Worm (Caenorhabditis elegans) whole organism, L4 larva: ENCODE measurements around the gene D1054.1.
A peak's percentile ranks its signal among the peaks of the same experiment; 100 is the strongest.

Source experiments
- F10B5.3 ChIP-seq: sonication (generic microtip); optimal IDR thresholded peaks from 2 replicates; lab custom pipeline; 2016; ENCODE audit warnings: mild to moderate bottlenecking, missing genetic modification characterization, missing compliant biosample characterization
- F26F4.8 ChIP-seq: fragments of 200-800 bp; sonication (Bioruptor generic); conservative IDR thresholded peaks from 2 replicates; pipeline ENCODE4 v1.3.6; 2022; ENCODE audit warnings: missing genetic modification characterization, missing compliant biosample characterization
- F37D6.2 ChIP-seq: sonication (generic microtip); optimal IDR thresholded peaks from 2 replicates; lab custom pipeline; 2016; ENCODE audit warnings: mild to moderate bottlenecking, missing genetic modification characterization, missing compliant biosample characterization
- F44E2.7 ChIP-seq: fragments of 200-800 bp; sonication (Bioruptor generic); IDR thresholded peaks from 2 replicates; pipeline ENCODE4 v2.1.2; 2022; ENCODE audit warnings: missing genetic modification characterization, missing compliant biosample characterization
- R02D3.7 ChIP-seq: fragments of 150-350 bp; sonication (generic microtip); optimal IDR thresholded peaks from 3 replicates; lab custom pipeline; 2014; ENCODE audit warnings: missing biosample characterization, missing genetic modification characterization
- T20F7.1 ChIP-seq: fragments of 200-800 bp; sonication (Bioruptor generic); optimal IDR thresholded peaks from 2 replicates; lab custom pipeline; 2018; ENCODE audit warnings: mild to moderate bottlenecking, missing genetic modification characterization, missing compliant biosample characterization
- Y105C5A.15 ChIP-seq: fragments of 200-800 bp; sonication (Bioruptor generic); IDR thresholded peaks from 2 replicates; pipeline ENCODE4 v1.3.6; 2022; ENCODE audit warnings: missing genetic modification characterization, missing compliant biosample characterization
- aha-1 ChIP-seq: fragments of 150-350 bp; peaks from one replicate; lab custom pipeline; 2014; ENCODE audit warnings: missing biosample characterization, missing genetic modification characterization
- aly-2 ChIP-seq: sonication (generic microtip); optimal IDR thresholded peaks from 2 replicates; lab custom pipeline; 2018; ENCODE audit warnings: missing biosample characterization, missing genetic modification characterization
- arid-1 ChIP-seq: fragments of 200-800 bp; sonication (Bioruptor generic); conservative IDR thresholded peaks from 2 replicates; pipeline ENCODE4 v1.3.6; 2022; ENCODE audit warnings: missing genetic modification reagents, missing genetic modification characterization, missing compliant biosample characterization
- attf-4 ChIP-seq: sonication (generic microtip); optimal IDR thresholded peaks from 3 replicates; lab custom pipeline; 2017; ENCODE audit warnings: missing biosample characterization, missing genetic modification characterization
- ceh-20 ChIP-seq: fragments of 200-800 bp; sonication (Bioruptor generic); IDR thresholded peaks from 2 replicates; pipeline ENCODE4 v1.3.6; 2022; ENCODE audit warnings: missing genetic modification reagents, missing genetic modification characterization, missing compliant biosample characterization
- ceh-44 ChIP-seq: fragments of 200-800 bp; sonication (Bioruptor generic); IDR thresholded peaks from 2 replicates; pipeline ENCODE4 v1.3.6; 2022; ENCODE audit warnings: missing genetic modification reagents, missing genetic modification characterization, missing compliant biosample characterization
- ceh-62 ChIP-seq: sonication (generic microtip); optimal IDR thresholded peaks from 2 replicates; lab custom pipeline; 2017; ENCODE audit warnings: missing biosample characterization, missing genetic modification characterization
- cey-2 ChIP-seq: sonication (generic microtip); optimal IDR thresholded peaks from 3 replicates; lab custom pipeline; 2017; ENCODE audit warnings: missing genetic modification characterization, mild to moderate bottlenecking, missing compliant biosample characterization, antibody characterized with exemption, borderline replicate concordance; ENCODE audit not compliant: insufficient read depth
- daf-16 ChIP-seq, 3 experiments: sonication (generic microtip); optimal IDR thresholded peaks; 2 replicates each; lab custom pipeline; 2016 to 2017; ENCODE audit warnings: missing genetic modification characterization in 3 of 3, missing genetic modification reagents in 3 of 3, mild to moderate bottlenecking in 2 of 3, missing compliant biosample characterization in 2 of 3, missing biosample characterization in 1 of 3, moderate library complexity in 1 of 3
- daf-8 ChIP-seq: fragments of 200-800 bp; sonication (Bioruptor generic); IDR thresholded peaks from 2 replicates; pipeline ENCODE4 v1.3.6; 2022; ENCODE audit warnings: missing genetic modification characterization, missing compliant biosample characterization
- dmd-6 ChIP-seq: fragments of 200-800 bp; sonication (Bioruptor generic); IDR thresholded peaks from 2 replicates; pipeline ENCODE4 v1.3.6; 2022; ENCODE audit warnings: missing genetic modification reagents, missing genetic modification characterization, missing compliant biosample characterization
- dmd-9 ChIP-seq: fragments of 200-800 bp; sonication (Bioruptor generic); IDR thresholded peaks from 2 replicates; pipeline ENCODE4 v1.3.6; 2022; ENCODE audit warnings: missing genetic modification reagents, missing genetic modification characterization, missing compliant biosample characterization
- dpl-1 ChIP-seq: fragments of 150-350 bp; optimal IDR thresholded peaks from 2 replicates; lab custom pipeline; 2014; ENCODE audit warnings: missing biosample characterization, missing genetic modification reagents, missing genetic modification characterization
- dve-1 ChIP-seq: sonication (generic microtip); optimal IDR thresholded peaks from 2 replicates; lab custom pipeline; 2017; ENCODE audit warnings: antibody characterized with exemption, mild to moderate bottlenecking, missing genetic modification characterization, missing compliant biosample characterization; ENCODE audit not compliant: insufficient read depth
- fkh-10 ChIP-seq: fragments of 150-350 bp; optimal IDR thresholded peaks from 2 replicates; lab custom pipeline; 2014; ENCODE audit warnings: missing biosample characterization, missing genetic modification reagents, missing genetic modification characterization
- fos-1 ChIP-seq: fragments of 150-350 bp; optimal IDR thresholded peaks from 2 replicates; lab custom pipeline; 2014; ENCODE audit warnings: missing biosample characterization, missing genetic modification characterization
- hif-1 ChIP-seq, 2 experiments: sonication (generic microtip); optimal IDR thresholded peaks; 2 replicates each; lab custom pipeline; 2016 to 2017; ENCODE audit warnings: missing compliant biosample characterization in 2 of 2, missing genetic modification characterization in 2 of 2, missing genetic modification reagents in 2 of 2, missing genotype in 2 of 2, mild to moderate bottlenecking in 1 of 2
- hlh-30 ChIP-seq: sonication (generic microtip); optimal IDR thresholded peaks from 2 replicates; lab custom pipeline; 2017; ENCODE audit warnings: antibody characterized with exemption, mild to moderate bottlenecking, missing genetic modification characterization, missing compliant biosample characterization; ENCODE audit not compliant: insufficient read depth
- lim-7 ChIP-seq: fragments of 200-800 bp; sonication (Bioruptor generic); IDR thresholded peaks from 2 replicates; pipeline ENCODE4 v1.3.6; 2022; ENCODE audit warnings: missing genetic modification characterization, missing compliant biosample characterization
- lin-38 ChIP-seq: fragments of 200-800 bp; sonication (Bioruptor generic); IDR thresholded peaks from 2 replicates; pipeline ENCODE4 v1.3.6; 2022; ENCODE audit warnings: missing genetic modification reagents, missing genetic modification characterization, missing compliant biosample characterization
- lir-3 ChIP-seq: sonication (generic microtip); optimal IDR thresholded peaks from 2 replicates; lab custom pipeline; 2016; ENCODE audit warnings: mild to moderate bottlenecking, missing genetic modification characterization, missing compliant biosample characterization
- lsy-2 ChIP-seq, 2 experiments: fragments of 150-350 bp in 1 of 2; sonication (generic microtip) in 1 of 2; optimal IDR thresholded peaks; 2 replicates each; lab custom pipeline; 2014 to 2017; ENCODE audit warnings: missing biosample characterization in 2 of 2, missing genetic modification characterization in 2 of 2
- madf-5 ChIP-seq, 2 experiments: fragments of 200-800 bp; sonication (Bioruptor generic); IDR thresholded peaks; 2 replicates each; pipeline ENCODE4 v1.3.6; 2022; ENCODE audit warnings: missing compliant biosample characterization in 2 of 2, missing genetic modification characterization in 2 of 2
- madf-9 ChIP-seq: fragments of 200-800 bp; sonication (Bioruptor generic); conservative IDR thresholded peaks from 2 replicates; pipeline ENCODE4 v1.3.6; 2022; ENCODE audit warnings: missing genetic modification reagents, missing genetic modification characterization, missing compliant biosample characterization
- mep-1 ChIP-seq: fragments of 150-350 bp; sonication (generic microtip); optimal IDR thresholded peaks from 3 replicates; lab custom pipeline; 2014; ENCODE audit warnings: missing biosample characterization, missing genetic modification characterization
- mxl-2 ChIP-seq: fragments of 200-800 bp; sonication (Bioruptor generic); conservative IDR thresholded peaks from 2 replicates; pipeline ENCODE4 v1.3.6; 2022; ENCODE audit warnings: missing genetic modification reagents, missing genetic modification characterization, missing compliant biosample characterization
- mxl-3 ChIP-seq: fragments of 200-800 bp; sonication (Bioruptor generic); optimal IDR thresholded peaks from 2 replicates; lab custom pipeline; 2018; ENCODE audit warnings: mild to moderate bottlenecking, missing genetic modification characterization, missing compliant biosample characterization
- nhr-102 ChIP-seq: sonication (generic microtip); optimal IDR thresholded peaks from 2 replicates; lab custom pipeline; 2016; ENCODE audit warnings: mild to moderate bottlenecking, missing genetic modification characterization, moderate library complexity, missing compliant biosample characterization
- nhr-11 ChIP-seq: fragments of 150-350 bp; optimal IDR thresholded peaks from 2 replicates; lab custom pipeline; 2014; ENCODE audit warnings: missing biosample characterization, missing genetic modification characterization
- nhr-111 ChIP-seq: fragments of 200-800 bp; sonication (Bioruptor generic); optimal IDR thresholded peaks from 2 replicates; lab custom pipeline; 2018; ENCODE audit warnings: mild to moderate bottlenecking, missing genetic modification characterization, missing compliant biosample characterization
- nhr-237 ChIP-seq: sonication (generic microtip); optimal IDR thresholded peaks from 2 replicates; lab custom pipeline; 2017; ENCODE audit warnings: missing biosample characterization, missing genetic modification characterization
- nhr-25 ChIP-seq: sonication (generic microtip); optimal IDR thresholded peaks from 2 replicates; lab custom pipeline; 2017; ENCODE audit warnings: missing genetic modification characterization, mild to moderate bottlenecking, missing compliant biosample characterization, antibody characterized with exemption, moderate library complexity, borderline replicate concordance; ENCODE audit not compliant: insufficient read depth
- nhr-41 ChIP-seq: fragments of 200-800 bp; sonication (Bioruptor generic); IDR thresholded peaks from 2 replicates; pipeline ENCODE4 v1.3.6; 2022; ENCODE audit warnings: missing genetic modification reagents, missing genetic modification characterization, missing compliant biosample characterization
- nhr-42 ChIP-seq: fragments of 200-800 bp; sonication (Bioruptor generic); IDR thresholded peaks from 2 replicates; pipeline ENCODE4 v1.3.6; 2022; ENCODE audit warnings: missing genetic modification characterization, missing compliant biosample characterization
- nhr-48 ChIP-seq: sonication (generic microtip); optimal IDR thresholded peaks from 2 replicates; lab custom pipeline; 2016; ENCODE audit warnings: mild to moderate bottlenecking, missing genetic modification characterization, missing compliant biosample characterization
- php-3 ChIP-seq: fragments of 200-800 bp; sonication (Bioruptor generic); IDR thresholded peaks from 2 replicates; pipeline ENCODE4 v1.3.6; 2022; ENCODE audit warnings: missing genetic modification reagents, missing genetic modification characterization, missing compliant biosample characterization
- set-16 ChIP-seq: fragments of 200-800 bp; sonication (Bioruptor generic); IDR thresholded peaks from 2 replicates; pipeline ENCODE4 v1.3.6; 2022; ENCODE audit warnings: missing genetic modification reagents, missing genetic modification characterization, missing compliant biosample characterization
- skn-1 ChIP-seq: fragments of 150-350 bp; optimal IDR thresholded peaks from 2 replicates; lab custom pipeline; 2014; ENCODE audit warnings: missing biosample characterization, missing genetic modification characterization
- snpc-1.2 ChIP-seq: fragments of 200-800 bp; sonication (Bioruptor generic); IDR thresholded peaks from 2 replicates; pipeline ENCODE4 v1.3.6; 2022; ENCODE audit warnings: missing genetic modification reagents, missing genetic modification characterization, missing compliant biosample characterization
- snpc-4 ChIP-seq: fragments of 150-350 bp; optimal IDR thresholded peaks from 2 replicates; lab custom pipeline; 2014; ENCODE audit warnings: missing biosample characterization, missing genetic modification characterization
- tag-97 ChIP-seq: fragments of 200-800 bp; sonication (Bioruptor generic); IDR thresholded peaks from 2 replicates; pipeline ENCODE4 v1.3.6; 2022; ENCODE audit warnings: missing genetic modification characterization, missing compliant biosample characterization
- unc-130 ChIP-seq: sonication (generic microtip); optimal IDR thresholded peaks from 2 replicates; lab custom pipeline; 2016; ENCODE audit warnings: missing genetic modification reagents, missing genetic modification characterization, missing compliant biosample characterization
- vab-7 ChIP-seq: fragments of 200-800 bp; sonication (Bioruptor generic); IDR thresholded peaks from 2 replicates; pipeline ENCODE4 v1.3.6; 2022; ENCODE audit warnings: missing genetic modification reagents, missing genetic modification characterization, missing compliant biosample characterization
- zfp-3 ChIP-seq: fragments of 200-800 bp; sonication (Bioruptor generic); conservative IDR thresholded peaks from 2 replicates; pipeline ENCODE4 v1.3.6; 2022; ENCODE audit warnings: missing genetic modification reagents, missing genetic modification characterization, missing compliant biosample characterization

Gene D1054.1

ce11 chrV:10719833-10720170 is 50.2 kb downstream of the D1054.1 start (continued):
- peak; percentile 76 for TF ChIP-seq cey-2 (tag; lab: Kevin White, UChicago)
- no peak for TF ChIP-seq ceh-62 (tag; lab: Kevin White, UChicago)
- peak in 1 of 2 experiments; percentile 60 for TF ChIP-seq hif-1 (tag; optimal IDR thresholded peaks at IDR 0.05; lab: Kevin White, UChicago)
- TF ChIP-seq nhr-102 (tag; lab: Kevin White, UChicago) = peak; percentile 0
- no peak for TF ChIP-seq ceh-44 (GFP tag; lab: Robert Waterston, UW)
- no peak for TF ChIP-seq aha-1 (tag; lab: Kevin White, UChicago)
- TF ChIP-seq T20F7.1 (GFP tag; lab: Kevin White, UChicago) = no peak
- TF ChIP-seq php-3 (GFP tag; lab: Robert Waterston, UW) = no peak
- peak; percentile 62 for TF ChIP-seq mxl-3 (GFP tag; lab: Kevin White, UChicago)
- no peak for TF ChIP-seq nhr-25
- no peak for TF ChIP-seq F37D6.2 (tag; lab: Kevin White, UChicago)
- no peak for TF ChIP-seq R02D3.7
- no peak for TF ChIP-seq F26F4.8 (GFP tag; lab: Robert Waterston, UW)
- TF ChIP-seq arid-1 (GFP tag; lab: Robert Waterston, UW) = no peak
- no peak for TF ChIP-seq aly-2 (tag; lab: Kevin White, UChicago)
- TF ChIP-seq nhr-48 = no peak
- TF ChIP-seq nhr-42 (GFP tag; lab: Robert Waterston, UW) = no peak
- no peak for TF ChIP-seq snpc-1.2 (GFP tag; lab: Robert Waterston, UW)
- no peak for TF ChIP-seq nhr-111 (GFP tag; lab: Kevin White, UChicago)
- TF ChIP-seq mxl-2 (GFP tag; lab: Robert Waterston, UW) = no peak
- TF ChIP-seq ceh-20 = no peak
- no peak; the same call in 1 of the 2 replicates for TF ChIP-seq set-16
- TF ChIP-seq dpl-1 (GFP tag; lab: Kevin White, UChicago) = peak; percentile 22
- peak; percentile 98 for TF ChIP-seq hlh-30
- no peak for TF ChIP-seq nhr-237 (tag; lab: Kevin White, UChicago)
- peak; percentile 45 for TF ChIP-seq fos-1 (tag; lab: Kevin White, UChicago)
- TF ChIP-seq madf-5 (GFP tag; IDR thresholded peaks at IDR 0.05; lab: Robert Waterston, UW) = no peak
- TF ChIP-seq dmd-6 (GFP tag; lab: Robert Waterston, UW) = peak; percentile 78
- TF ChIP-seq daf-8 (GFP tag; lab: Robert Waterston, UW) = no peak
- TF ChIP-seq attf-4 (tag; lab: Kevin White, UChicago) = no peak
- TF ChIP-seq Y105C5A.15 = no peak
- TF ChIP-seq daf-16 (GFP tag; optimal IDR thresholded peaks at IDR 0.05; lab: Kevin White, UChicago) = no peak
- peak; percentile 54 for TF ChIP-seq daf-16 (tag; optimal IDR thresholded peaks at IDR 0.05; lab: Kevin White, UChicago)
- no peak for TF ChIP-seq skn-1 (tag; lab: Kevin White, UChicago)
- no peak for TF ChIP-seq tag-97
- TF ChIP-seq lsy-2 (tag; optimal IDR thresholded peaks at IDR 0.05; lab: Kevin White, UChicago) = peak in 1 of 2 experiments; percentile 48
- TF ChIP-seq nhr-41 (GFP tag; lab: Robert Waterston, UW) = no peak
- no peak for TF ChIP-seq lir-3 (tag; lab: Kevin White, UChicago)
- no peak for TF ChIP-seq fkh-10 (GFP tag; lab: Kevin White, UChicago)
- peak; percentile 71 for TF ChIP-seq mep-1 (tag; lab: Kevin White, UChicago)
- TF ChIP-seq vab-7 (GFP tag; lab: Robert Waterston, UW) = no peak
- TF ChIP-seq dve-1 (tag; lab: Kevin White, UChicago) = peak; percentile 83
- TF ChIP-seq lim-7 (GFP tag; lab: Robert Waterston, UW) = no peak
- TF ChIP-seq madf-9 = no peak
- TF ChIP-seq unc-130 (GFP tag; lab: Kevin White, UChicago) = no peak
- no peak for TF ChIP-seq snpc-4 (tag; lab: Kevin White, UChicago)
- peak; percentile 88 for TF ChIP-seq nhr-11 (tag; lab: Kevin White, UChicago)
- TF ChIP-seq F44E2.7 (GFP tag; lab: Robert Waterston, UW) = no peak
- TF ChIP-seq zfp-3 = no peak
- no peak for TF ChIP-seq lin-38 (GFP tag; lab: Robert Waterston, UW)
- TF ChIP-seq dmd-9 (GFP tag; lab: Robert Waterston, UW) = no peak
- no peak for TF ChIP-seq F10B5.3 (tag; lab: Kevin White, UChicago)
